Worm (Caenorhabditis elegans): ENCODE results near the gene pxn-1.

DNA sequence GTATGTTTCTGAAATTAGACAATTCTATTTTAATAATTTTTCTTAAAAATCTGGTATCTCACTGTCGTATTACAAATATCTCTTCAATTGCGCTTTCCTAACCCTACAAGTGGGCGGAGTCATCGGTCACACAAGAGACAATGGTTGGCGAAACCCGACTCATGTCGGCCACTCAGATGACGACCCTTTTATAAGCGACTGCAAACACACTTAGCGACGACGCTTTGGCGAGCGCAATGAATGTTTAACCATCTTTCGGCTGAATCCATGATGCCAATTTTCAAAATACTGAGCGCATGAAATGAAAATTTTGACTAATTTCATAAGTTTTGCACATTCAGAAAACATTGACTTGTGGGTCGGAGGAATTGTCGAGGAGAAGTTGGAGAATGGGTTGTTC is 5.7 kb downstream of the pxn-1 start:
- TF ChIP-seq egl-27 (tag; optimal IDR thresholded peaks at IDR 0.05) (no peak), nhr-111 (GFP tag; optimal IDR thresholded peaks at IDR 0.05) (peak; percentile 100), nhr-25 (tag; optimal IDR thresholded peaks at IDR 0.05; ENCODE audit: borderline replicate concordance, insufficient read depth) (peak; percentile 30), ces-1 (GFP tag; optimal IDR thresholded peaks at IDR 0.05) (peak; percentile 74), fos-1 (tag; optimal IDR thresholded peaks at IDR 0.05) (peak; percentile 47), ceh-82 (tag; optimal IDR thresholded peaks at IDR 0.05) (peak; percentile 48), F49E8.2 (tag; optimal IDR thresholded peaks at IDR 0.05; ENCODE audit: borderline replicate concordance) (peak; percentile 98), unc-62 (GFP tag; optimal IDR thresholded peaks at IDR 0.05 in 1 of 2) (no peak), unc-62 (tag; optimal IDR thresholded peaks at IDR 0.05) (no peak), Y105C5A.15 (GFP tag; IDR thresholded peaks at IDR 0.05) (peak; percentile 100), dve-1 (tag; optimal IDR thresholded peaks at IDR 0.05; ENCODE audit: insufficient read depth) (peak; percentile 90)
